Worm (Caenorhabditis elegans): ENCODE results near the gene bus-12.

The bus-12 gene

ce11 chrIV:13258872-13259271 lies 2.9 kb downstream of the bus-12 start, which contains the start of gene JC8.16:
JC8.16 (plus strand) TSS chrIV:13259172.
- no peak for TF ChIP-seq lin-13 (tag; optimal IDR thresholded peaks at IDR 0.05)
- TF ChIP-seq bed-3 (GFP tag; optimal IDR thresholded peaks at IDR 0.05), result no peak
- TF ChIP-seq elt-1 (tag; optimal IDR thresholded peaks at IDR 0.05; ENCODE audit: borderline replicate concordance, insufficient read depth), result no peak
- TF ChIP-seq nhr-237 (tag; optimal IDR thresholded peaks at IDR 0.05), result no peak
- TF ChIP-seq ceh-83 (GFP tag; optimal IDR thresholded peaks at IDR 0.05), result no peak
- no peak for TF ChIP-seq elt-3 (tag; optimal IDR thresholded peaks at IDR 0.05)
- TF ChIP-seq pha-4 (tag; optimal IDR thresholded peaks at IDR 0.05), result no peak
- TF ChIP-seq drap-1 (GFP tag; optimal IDR thresholded peaks at IDR 0.05), result no peak
- TF ChIP-seq sptf-1 (tag; optimal IDR thresholded peaks at IDR 0.05), result no peak
- no peak for TF ChIP-seq ces-1 (GFP tag; optimal IDR thresholded peaks at IDR 0.05)
- no peak for TF ChIP-seq nhr-28 (tag; optimal IDR thresholded peaks at IDR 0.05)
- no peak for TF ChIP-seq ceh-39 (tag; optimal IDR thresholded peaks at IDR 0.05)
- no peak for TF ChIP-seq hlh-1 (tag; optimal IDR thresholded peaks at IDR 0.05)
- no peak for TF ChIP-seq ztf-11 (tag; optimal IDR thresholded peaks at IDR 0.05)
- TF ChIP-seq lsy-2 (tag; optimal IDR thresholded peaks at IDR 0.05), result no peak
- TF ChIP-seq unc-120 (tag; optimal IDR thresholded peaks at IDR 0.05; ENCODE audit: poor library complexity, severe bottlenecking), result no peak
- no peak for TF ChIP-seq snpc-4 (tag; optimal IDR thresholded peaks at IDR 0.05)
- TF ChIP-seq ham-2 (GFP tag; optimal IDR thresholded peaks at IDR 0.05), result no peak
- TF ChIP-seq mab-5 (tag; optimal IDR thresholded peaks at IDR 0.05), result no peak

ce11 chrIV:13261778-13262177 lies 5.8 kb downstream of the bus-12 start:
- no peak for TF ChIP-seq nhr-76 (tag; optimal IDR thresholded peaks at IDR 0.05)
- TF ChIP-seq unc-120 (tag; optimal IDR thresholded peaks at IDR 0.05; ENCODE audit: poor library complexity, severe bottlenecking), result no peak
- no peak for TF ChIP-seq ceh-83 (GFP tag; optimal IDR thresholded peaks at IDR 0.05)
- TF ChIP-seq lsy-2 (tag; optimal IDR thresholded peaks at IDR 0.05), result no peak
- TF ChIP-seq mls-2 (tag; optimal IDR thresholded peaks at IDR 0.05), result no peak

- TF ChIP-seq bed-3 (GFP tag; optimal IDR thresholded peaks at IDR 0.05) (no peak), unc-120 (tag; optimal IDR thresholded peaks at IDR 0.05; ENCODE audit: poor library complexity, severe bottlenecking) (no peak), sem-2 (GFP tag; optimal IDR thresholded peaks at IDR 0.05) (no peak), nhr-237 (tag; optimal IDR thresholded peaks at IDR 0.05) (no peak), nhr-2 (tag; optimal IDR thresholded peaks at IDR 0.05) (no peak), nhr-28 (tag; optimal IDR thresholded peaks at IDR 0.05) (no peak), ceh-83 (GFP tag; optimal IDR thresholded peaks at IDR 0.05) (no peak), snpc-4 (tag; optimal IDR thresholded peaks at IDR 0.05) (no peak), elt-3 (tag; optimal IDR thresholded peaks at IDR 0.05) (no peak), ham-2 (GFP tag; optimal IDR thresholded peaks at IDR 0.05) (no peak), ces-1 (GFP tag; optimal IDR thresholded peaks at IDR 0.05) (no peak), elt-1 (tag; optimal IDR thresholded peaks at IDR 0.05; ENCODE audit: borderline replicate concordance, insufficient read depth) (no peak), unc-39 (tag; optimal IDR thresholded peaks at IDR 0.05) (no peak), lin-32 (GFP tag; optimal IDR thresholded peaks at IDR 0.05) (no peak)
Measured at ce11 chrIV:13268385-13268784, 12.4 kb downstream of the bus-12 start.

- TF ChIP-seq mab-5 (tag; optimal IDR thresholded peaks at IDR 0.05) (no peak), nhr-237 (tag; optimal IDR thresholded peaks at IDR 0.05) (no peak), ces-1 (GFP tag; optimal IDR thresholded peaks at IDR 0.05) (peak; percentile 74), M03D4.4 (tag; optimal IDR thresholded peaks at IDR 0.05) (no peak), snpc-4 (tag; optimal IDR thresholded peaks at IDR 0.05) (no peak), lsy-2 (tag; optimal IDR thresholded peaks at IDR 0.05) (no peak), pha-4 (tag; optimal IDR thresholded peaks at IDR 0.05) (no peak), lin-32 (GFP tag; optimal IDR thresholded peaks at IDR 0.05) (no peak), sptf-1 (tag; optimal IDR thresholded peaks at IDR 0.05) (peak; percentile 28)
Measured at ce11 chrIV:13272494-13272893, 16.5 kb downstream of the bus-12 start, which contains the start of gene unc-26. unc-26 (minus strand) TSS chrIV:13272516.

- TF ChIP-seq zip-8 (tag; optimal IDR thresholded peaks at IDR 0.05) (no peak), ham-2 (GFP tag; optimal IDR thresholded peaks at IDR 0.05) (no peak), bed-3 (GFP tag; optimal IDR thresholded peaks at IDR 0.05) (no peak), drap-1 (GFP tag; optimal IDR thresholded peaks at IDR 0.05) (no peak), pha-4 (tag; optimal IDR thresholded peaks at IDR 0.05) (no peak), unc-120 (tag; optimal IDR thresholded peaks at IDR 0.05; ENCODE audit: poor library complexity, severe bottlenecking) (no peak), mep-1 (tag; optimal IDR thresholded peaks at IDR 0.05) (no peak), nhr-76 (tag; optimal IDR thresholded peaks at IDR 0.05) (no peak), blmp-1 (tag; optimal IDR thresholded peaks at IDR 0.05) (no peak), snpc-4 (tag; optimal IDR thresholded peaks at IDR 0.05) (no peak), ceh-83 (GFP tag; optimal IDR thresholded peaks at IDR 0.05) (no peak), elt-3 (tag; optimal IDR thresholded peaks at IDR 0.05) (no peak)
Measured at ce11 chrIV:13282778-13283177, 26.8 kb downstream of the bus-12 start, which contains the start of gene cpsf-3. cpsf-3 (minus strand) TSS chrIV:13282878.

Data from whole organism, mixed stage, embryonic.